Fruit fly (Drosophila melanogaster): Measurements from ENCODE around the gene PIG-K.

PIG-K gene

DNA sequence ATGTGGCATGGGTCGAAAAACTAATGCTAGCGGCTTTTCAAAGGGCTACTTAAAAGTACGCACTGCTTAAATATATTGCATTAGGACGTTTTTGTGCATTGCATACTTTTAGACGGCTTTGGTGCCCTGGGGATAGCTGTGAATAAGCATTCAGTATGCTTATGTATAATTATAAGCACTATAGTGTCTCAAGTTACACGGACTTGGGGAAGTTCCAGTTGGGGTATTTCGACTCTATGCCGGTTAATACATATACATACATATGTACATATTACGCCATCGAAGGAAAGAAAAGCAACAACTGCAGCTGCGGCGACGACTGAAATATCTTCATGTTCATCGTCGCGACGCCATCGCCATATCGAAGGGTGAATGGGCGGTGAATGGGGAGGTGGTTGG is 46.0 kb downstream of the PIG-K start (continued):
- no peak for TF ChIP-seq CG4730 (GFP tag; IDR thresholded peaks at IDR 0.05)
- TF ChIP-seq CG10147 (GFP tag; optimal IDR thresholded peaks at IDR 0.05) = no peak
- no peak for TF ChIP-seq wdn (GFP tag; IDR thresholded peaks at IDR 0.05)
- TF ChIP-seq CG2678 (tag; optimal IDR thresholded peaks at IDR 0.05) = no peak
- TF ChIP-seq CG13287 (GFP tag; IDR thresholded peaks at IDR 0.05; ENCODE audit: partially characterized antibody) = no peak
- TF ChIP-seq pum (GFP tag; optimal IDR thresholded peaks at IDR 0.05) = no peak
- no peak for TF ChIP-seq CG3838 (GFP tag; optimal IDR thresholded peaks at IDR 0.05)
- TF ChIP-seq nmo (GFP tag; optimal IDR thresholded peaks at IDR 0.05) = no peak
- no peak for TF ChIP-seq her (GFP tag; optimal IDR thresholded peaks at IDR 0.05)
- no peak for TF ChIP-seq Ssrp (tag; optimal IDR thresholded peaks at IDR 0.05)
- peak; percentile 50; the same call in 1 of the 2 replicates for TF ChIP-seq crol (GFP tag; IDR thresholded peaks at IDR 0.05)
- no peak for TF ChIP-seq CG7745 (tag; optimal IDR thresholded peaks at IDR 0.05)
- TF ChIP-seq nerfin-2 (GFP tag; IDR thresholded peaks at IDR 0.05; ENCODE audit: partially characterized antibody) = no peak
- no peak for TF ChIP-seq CG17912 (GFP tag; optimal IDR thresholded peaks at IDR 0.05)
- TF ChIP-seq CG3281 (GFP tag; optimal IDR thresholded peaks at IDR 0.05) = no peak
- TF ChIP-seq klu (GFP tag; IDR thresholded peaks at IDR 0.05) = no peak
- no peak for TF ChIP-seq Drgx (GFP tag; IDR thresholded peaks at IDR 0.05)
- no peak for TF ChIP-seq sim (GFP tag; IDR thresholded peaks at IDR 0.05)
- TF ChIP-seq CG5245 (GFP tag; optimal IDR thresholded peaks at IDR 0.05) = no peak
- TF ChIP-seq chn (GFP tag; optimal IDR thresholded peaks at IDR 0.05) = no peak
- peak; percentile 30 for TF ChIP-seq CG12769 (tag; optimal IDR thresholded peaks at IDR 0.05)
- TF ChIP-seq CG6765 (GFP tag; optimal IDR thresholded peaks at IDR 0.05) = no peak
- TF ChIP-seq CG12391 (tag; optimal IDR thresholded peaks at IDR 0.05) = no peak
- no peak for TF ChIP-seq CG16863 (GFP tag; optimal IDR thresholded peaks at IDR 0.05)
- no peak for TF ChIP-seq CG1024 (GFP tag; IDR thresholded peaks at IDR 0.05)
- peak; percentile 62 for TF ChIP-seq wek (GFP tag; optimal IDR thresholded peaks at IDR 0.05)
- TF ChIP-seq ttk (GFP tag; IDR thresholded peaks at IDR 0.05) = no peak
- no peak for TF ChIP-seq Dref (GFP tag; IDR thresholded peaks at IDR 0.05)
- TF ChIP-seq gcm (GFP tag; optimal IDR thresholded peaks at IDR 0.05) = no peak
- TF ChIP-seq jing (GFP tag; optimal IDR thresholded peaks at IDR 0.05) = no peak
- TF ChIP-seq rib (GFP tag; IDR thresholded peaks at IDR 0.05) = no peak
- no peak for TF ChIP-seq Bdp1 (GFP tag; optimal IDR thresholded peaks at IDR 0.05)
- no peak for TF ChIP-seq Poxn (GFP tag; IDR thresholded peaks at IDR 0.05)
- TF ChIP-seq Lhr (GFP tag; optimal IDR thresholded peaks at IDR 0.05) = no peak
- no peak for TF ChIP-seq CG8478 (optimal IDR thresholded peaks at IDR 0.05)
- TF ChIP-seq fu2 (GFP tag; optimal IDR thresholded peaks at IDR 0.05) = no peak
- no peak for TF ChIP-seq Hsf (GFP tag; optimal IDR thresholded peaks at IDR 0.05)
- TF ChIP-seq oc (tag; optimal IDR thresholded peaks at IDR 0.05) = no peak
- TF ChIP-seq CG15479 (GFP tag; optimal IDR thresholded peaks at IDR 0.05) = no peak
- no peak for TF ChIP-seq lola (GFP tag; optimal IDR thresholded peaks at IDR 0.05)
- TF ChIP-seq CG3847 (GFP tag; IDR thresholded peaks at IDR 0.05) = no peak
- no peak for TF ChIP-seq CG14441 (GFP tag; IDR thresholded peaks at IDR 0.05)
- TF ChIP-seq HLH54F (GFP tag; optimal IDR thresholded peaks at IDR 0.05) = no peak
- TF ChIP-seq CG13775 (GFP tag; optimal IDR thresholded peaks at IDR 0.05) = no peak
- no peak for TF ChIP-seq CG11695 (GFP tag; IDR thresholded peaks at IDR 0.05)
- TF ChIP-seq CTCF (GFP tag; optimal IDR thresholded peaks at IDR 0.05) = peak; percentile 35
- no peak for TF ChIP-seq CG8290 (GFP tag; optimal IDR thresholded peaks at IDR 0.05)
- peak in 1 of 2 experiments; percentile 23 for TF ChIP-seq CG8290 (tag; optimal IDR thresholded peaks at IDR 0.05)
- TF ChIP-seq so (GFP tag; IDR thresholded peaks at IDR 0.05) = peak; percentile 62; the same call in 1 of the 3 replicates
- no peak for TF ChIP-seq CG17361 (GFP tag; IDR thresholded peaks at IDR 0.05)
